Fruit fly (Drosophila melanogaster) whole organism, embryonic: ENCODE results near the gene CG13481.

ENCODE experiments used
- Awh ChIP-seq: fragments of 200-800 bp; sonication (Bioruptor generic); IDR thresholded peaks from 2 replicates; pipeline ENCODE4, ENCODE4 v1.3.6; 2022; ENCODE audit warnings: missing biosample characterization, missing genetic modification characterization
- CG11085 ChIP-seq: fragments of 200-800 bp; sonication (Bioruptor generic); IDR thresholded peaks from 2 replicates; pipeline ENCODE4 v1.3.6; 2022; ENCODE audit warnings: missing biosample characterization, missing genetic modification characterization
- CG12104 ChIP-seq: fragments of 200-800 bp; sonication (Bioruptor generic); optimal IDR thresholded peaks from 3 replicates; lab custom pipeline; 2016; ENCODE audit warnings: missing biosample characterization, missing genetic modification characterization
- CG12155 ChIP-seq: fragments of 200-800 bp; sonication (Bioruptor generic); optimal IDR thresholded peaks from 3 replicates; lab custom pipeline; 2016; ENCODE audit warnings: missing biosample characterization, missing genetic modification characterization
- CG12236 ChIP-seq: fragments of 200-800 bp; sonication (Bioruptor generic); optimal IDR thresholded peaks from 2 replicates; lab custom pipeline; 2016; ENCODE audit warnings: missing biosample characterization, missing genetic modification characterization
- CG12299 ChIP-seq: fragments of 200-800 bp; sonication (Bioruptor generic); optimal IDR thresholded peaks from 2 replicates; lab custom pipeline; 2018; ENCODE audit warnings: missing biosample characterization, mild to moderate bottlenecking, missing genetic modification characterization
- CG12942 ChIP-seq: fragments of 200-800 bp; sonication (Bioruptor generic); optimal IDR thresholded peaks from 3 replicates; lab custom pipeline; 2016; ENCODE audit warnings: missing biosample characterization, missing genetic modification characterization
- CG14667 ChIP-seq: fragments of 200-800 bp; sonication (Bioruptor generic); IDR thresholded peaks from 2 replicates; pipeline ENCODE4 v1.3.6; 2022; ENCODE audit warnings: missing biosample characterization, missing genetic modification characterization
- CG16813 ChIP-seq: fragments of 200-800 bp; sonication (Bioruptor generic); IDR thresholded peaks from 3 replicates; pipeline ENCODE4 v1.3.6; 2022; ENCODE audit warnings: missing biosample characterization, missing genetic modification characterization; ENCODE audit not compliant: partially characterized antibody
- CG18764 ChIP-seq: fragments of 200-800 bp; sonication (Bioruptor generic); optimal IDR thresholded peaks from 3 replicates; lab custom pipeline; 2016; ENCODE audit warnings: missing biosample characterization, missing genetic modification characterization
- CG2678 ChIP-seq: fragments of 200-800 bp; sonication (Bioruptor generic); optimal IDR thresholded peaks from 3 replicates; lab custom pipeline; 2019; ENCODE audit warnings: missing biosample characterization, mild to moderate bottlenecking, missing genetic modification characterization, moderate library complexity
- CG30431 ChIP-seq: fragments of 200-800 bp; sonication (Bioruptor generic); optimal IDR thresholded peaks from 2 replicates; lab custom pipeline; 2017; ENCODE audit warnings: missing biosample characterization, missing genetic modification characterization
- CG32767 ChIP-seq: fragments of 200-800 bp; sonication (Bioruptor generic); IDR thresholded peaks from 2 replicates; pipeline ENCODE4 v1.3.6; 2022; ENCODE audit warnings: missing biosample characterization, missing genetic modification characterization
- CG4730 ChIP-seq: fragments of 200-800 bp; sonication (Bioruptor generic); IDR thresholded peaks from 2 replicates; pipeline ENCODE4 v1.3.6; 2022; ENCODE audit warnings: missing biosample characterization, missing genetic modification characterization
- CG4820 ChIP-seq: fragments of 200-800 bp; sonication (Bioruptor generic); optimal IDR thresholded peaks from 3 replicates; lab custom pipeline; 2016; ENCODE audit warnings: missing biosample characterization, missing genetic modification characterization
- CG7372 ChIP-seq: fragments of 200-800 bp; sonication (Bioruptor generic); IDR thresholded peaks from 2 replicates; pipeline ENCODE4 v1.3.6; 2022; ENCODE audit warnings: missing biosample characterization, missing genetic modification characterization
- CG8359 ChIP-seq: fragments of 200-800 bp; sonication (Bioruptor generic); optimal IDR thresholded peaks from 2 replicates; lab custom pipeline; 2017; ENCODE audit warnings: missing biosample characterization, mild to moderate bottlenecking, missing genetic modification characterization, borderline replicate concordance
- CG8388 ChIP-seq: fragments of 200-800 bp; sonication (Bioruptor generic); optimal IDR thresholded peaks from 2 replicates; lab custom pipeline; 2019; ENCODE audit warnings: missing biosample characterization, mild to moderate bottlenecking, missing genetic modification characterization, moderate library complexity
- CG9797 ChIP-seq: fragments of 200-800 bp; sonication (Bioruptor generic); optimal IDR thresholded peaks from 3 replicates; lab custom pipeline; 2018; ENCODE audit warnings: missing biosample characterization, mild to moderate bottlenecking, missing genetic modification characterization
- CG9932 ChIP-seq: fragments of 200-800 bp; sonication (Bioruptor generic); IDR thresholded peaks from 2 replicates; pipeline ENCODE4 v1.3.6; 2022; ENCODE audit warnings: missing biosample characterization, missing genetic modification characterization
- CHES-1-like ChIP-seq: fragments of 200-800 bp; sonication (Bioruptor generic); optimal IDR thresholded peaks from 2 replicates; lab custom pipeline; 2016; ENCODE audit warnings: missing biosample characterization, missing genetic modification characterization
- Chrac-16 ChIP-seq: fragments of 200-800 bp; sonication (Bioruptor generic); optimal IDR thresholded peaks from 3 replicates; lab custom pipeline; 2016; ENCODE audit warnings: missing biosample characterization, missing genetic modification characterization
- D19B ChIP-seq: fragments of 200-800 bp; sonication (Bioruptor generic); optimal IDR thresholded peaks from 2 replicates; lab custom pipeline; 2017; ENCODE audit warnings: missing biosample characterization, mild to moderate bottlenecking, missing genetic modification characterization
- Dfd ChIP-seq, 2 experiments: fragments of >200 bp; optimal IDR thresholded peaks; 2 replicates each; lab custom pipeline; 2017; ENCODE audit warnings: missing biosample characterization in 2 of 2, missing genetic modification characterization in 2 of 2
- Doc2 ChIP-seq: fragments of 200-800 bp; sonication (Bioruptor generic); IDR thresholded peaks from 2 replicates; pipeline ENCODE4 v1.3.6; 2022; ENCODE audit warnings: missing biosample characterization, missing genetic modification characterization
- H15 ChIP-seq: fragments of 200-800 bp; sonication (Bioruptor generic); IDR thresholded peaks from 3 replicates; pipeline ENCODE4 v1.3.6; 2022; ENCODE audit warnings: missing biosample characterization, missing genetic modification characterization
- Hr51 ChIP-seq, 2 experiments: fragments of 200-800 bp; sonication (Bioruptor generic); optimal IDR thresholded peaks; 2 replicates in 1 of 2; 3 replicates in 1 of 2; lab custom pipeline; 2016 to 2018; ENCODE audit warnings: missing biosample characterization in 2 of 2, missing genetic modification characterization in 2 of 2, mild to moderate bottlenecking in 1 of 2, moderate library complexity in 1 of 2
- MTF-1 ChIP-seq: fragments of 200-800 bp; sonication (Bioruptor generic); optimal IDR thresholded peaks from 2 replicates; lab custom pipeline; 2018; ENCODE audit warnings: missing biosample characterization, mild to moderate bottlenecking, missing genetic modification characterization, borderline replicate concordance
- Oaz ChIP-seq: fragments of 200-800 bp; sonication (Bioruptor generic); IDR thresholded peaks from 2 replicates; pipeline ENCODE4 v1.3.6; 2022; ENCODE audit warnings: missing biosample characterization, missing genetic modification characterization
- Rfx ChIP-seq: fragments of 200-800 bp; sonication (Bioruptor generic); IDR thresholded peaks from 2 replicates; pipeline ENCODE4 v1.3.6; 2022; ENCODE audit warnings: missing biosample characterization, missing genetic modification characterization
- Rx ChIP-seq: fragments of 200-800 bp; sonication (Bioruptor generic); IDR thresholded peaks from 2 replicates; pipeline ENCODE4 v1.3.6; 2022; ENCODE audit warnings: missing biosample characterization, missing genetic modification characterization
- Tbp ChIP-seq: fragments of >200 bp; optimal IDR thresholded peaks from 2 replicates; lab custom pipeline; 2018; ENCODE audit warnings: missing biosample characterization, missing genetic modification characterization
- al ChIP-seq: fragments of 200-800 bp; sonication (Bioruptor generic); IDR thresholded peaks from 2 replicates; pipeline ENCODE4 v1.3.6; 2022; ENCODE audit warnings: missing biosample characterization, missing genetic modification characterization
- ara ChIP-seq: fragments of 200-800 bp; sonication (Bioruptor generic); IDR thresholded peaks from 2 replicates; pipeline ENCODE4 v1.3.6; 2022; ENCODE audit warnings: missing biosample characterization, missing genetic modification characterization
- bab2 ChIP-seq: fragments of 200-800 bp; sonication (Bioruptor generic); optimal IDR thresholded peaks from 2 replicates; lab custom pipeline; 2016; ENCODE audit warnings: missing biosample characterization, missing genetic modification characterization
- bsh ChIP-seq, 2 experiments: fragments of 200-800 bp; sonication (Bioruptor generic); optimal IDR thresholded peaks; 2 replicates each; lab custom pipeline; 2017 to 2018; ENCODE audit warnings: mild to moderate bottlenecking in 2 of 2, missing biosample characterization in 2 of 2, missing genetic modification characterization in 2 of 2, moderate library complexity in 1 of 2
- btn ChIP-seq: fragments of 200-800 bp; sonication (Bioruptor generic); optimal IDR thresholded peaks from 2 replicates; lab custom pipeline; 2016; ENCODE audit warnings: missing biosample characterization, missing genetic modification characterization
- crp ChIP-seq, 2 experiments: fragments of 200-800 bp; sonication (Bioruptor generic); optimal IDR thresholded peaks; 2 replicates in 1 of 2; 3 replicates in 1 of 2; lab custom pipeline; 2017; ENCODE audit warnings: missing biosample characterization in 2 of 2, missing genetic modification characterization in 2 of 2, mild to moderate bottlenecking in 1 of 2, moderate library complexity in 1 of 2
- disco-r ChIP-seq: fragments of 200-800 bp; sonication (Bioruptor generic); optimal IDR thresholded peaks from 2 replicates; lab custom pipeline; 2016; ENCODE audit warnings: missing biosample characterization, missing genetic modification characterization
- dmrt99B ChIP-seq: fragments of 200-800 bp; sonication (Bioruptor generic); optimal IDR thresholded peaks from 2 replicates; lab custom pipeline; 2018; ENCODE audit warnings: missing biosample characterization, mild to moderate bottlenecking, missing genetic modification characterization, moderate library complexity
- eve ChIP-seq, 2 experiments: fragments of >200 bp; optimal IDR thresholded peaks; 2 replicates each; lab custom pipeline; 2017; ENCODE audit warnings: missing biosample characterization in 2 of 2, missing genetic modification characterization in 2 of 2
- ftz-f1 ChIP-seq: fragments of 200-800 bp; sonication (Bioruptor generic); optimal IDR thresholded peaks from 2 replicates; lab custom pipeline; 2016; ENCODE audit warnings: missing biosample characterization, missing genetic modification characterization
- h ChIP-seq: fragments of >200 bp; optimal IDR thresholded peaks from 2 replicates; lab custom pipeline; 2017
- oc ChIP-seq: fragments of 200-800 bp; sonication (Bioruptor generic); optimal IDR thresholded peaks from 2 replicates; lab custom pipeline; 2018; ENCODE audit warnings: missing biosample characterization, mild to moderate bottlenecking, missing genetic modification characterization, moderate library complexity
- peb ChIP-seq: fragments of 200-800 bp; sonication (Bioruptor generic); IDR thresholded peaks from 2 replicates; pipeline ENCODE4 v1.3.6; 2022; ENCODE audit warnings: missing biosample characterization, missing genetic modification characterization
- prd ChIP-seq, 3 experiments: fragments of >200 bp in 2 of 3; fragments of 200-800 bp in 1 of 3; sonication (Bioruptor generic) in 1 of 3; optimal IDR thresholded peaks in 2 of 3; IDR thresholded peaks in 1 of 3; 2 replicates in 2 of 3; 3 replicates in 1 of 3; pipeline versions ENCODE4 v1.3.6 to Lab custom; 2017 to 2022; ENCODE audit warnings: missing biosample characterization in 1 of 3, missing genetic modification characterization in 1 of 3
- sens-2 ChIP-seq: fragments of 200-800 bp; sonication (Bioruptor generic); IDR thresholded peaks from 2 replicates; pipeline ENCODE4 v1.3.6; 2022; ENCODE audit warnings: missing biosample characterization, missing genetic modification characterization
- sim ChIP-seq: fragments of 200-800 bp; sonication (Bioruptor generic); IDR thresholded peaks from 2 replicates; pipeline ENCODE4 v1.3.6; 2022; ENCODE audit warnings: missing biosample characterization, missing genetic modification characterization
- slbo ChIP-seq: fragments of 200-800 bp; sonication (Bioruptor generic); IDR thresholded peaks from 2 replicates; pipeline ENCODE4 v1.3.6; 2022; ENCODE audit warnings: missing biosample characterization, missing genetic modification characterization
- stwl ChIP-seq: fragments of 200-800 bp; sonication (Bioruptor generic); optimal IDR thresholded peaks from 3 replicates; lab custom pipeline; 2018; ENCODE audit warnings: missing biosample characterization, mild to moderate bottlenecking, missing genetic modification characterization, moderate library complexity
- vnd ChIP-seq: fragments of 200-800 bp; sonication (Bioruptor generic); IDR thresholded peaks from 3 replicates; pipeline ENCODE4 v1.3.6; 2022; ENCODE audit warnings: missing biosample characterization, missing genetic modification characterization; ENCODE audit not compliant: partially characterized antibody
- vvl ChIP-seq: fragments of 200-800 bp; sonication (Bioruptor generic); IDR thresholded peaks from 2 replicates; pipeline ENCODE4 v1.3.6; 2022; ENCODE audit warnings: missing biosample characterization, missing genetic modification characterization

The CG13481 gene

dm6 chr3L:14338886-14339285 is 30.6 kb downstream of the CG13481 start (continued):
- TF ChIP-seq MTF-1, result peak; percentile 43
- peak; percentile 69 for TF ChIP-seq disco-r (GFP tag; lab: Kevin White, UChicago)
- TF ChIP-seq h (lab: Kevin White, UChicago), result no peak
- TF ChIP-seq Doc2 (GFP tag; lab: Robert Waterston, UW), result no peak
- TF ChIP-seq sim (GFP tag; lab: Robert Waterston, UW), result no peak
- peak; percentile 73 for TF ChIP-seq sens-2 (GFP tag; lab: Robert Waterston, UW)
- peak; percentile 61 for TF ChIP-seq Rx (GFP tag; lab: Robert Waterston, UW)
- no peak for TF ChIP-seq Dfd (GFP tag; optimal IDR thresholded peaks at IDR 0.05; lab: Kevin White, UChicago)
- no peak for TF ChIP-seq Oaz (GFP tag; lab: Robert Waterston, UW)
- peak; percentile 57 for TF ChIP-seq CHES-1-like (GFP tag; lab: Kevin White, UChicago)
- no peak for TF ChIP-seq CG16813 (GFP tag; lab: Robert Waterston, UW)
- no peak for TF ChIP-seq CG8359 (GFP tag; lab: Kevin White, UChicago)
- TF ChIP-seq CG12104 (GFP tag; lab: Kevin White, UChicago), result peak; percentile 41
- TF ChIP-seq CG30431 (GFP tag; lab: Kevin White, UChicago), result peak; percentile 51
- TF ChIP-seq CG14667, result no peak
- TF ChIP-seq CG11085, result no peak
- TF ChIP-seq Chrac-16 (GFP tag; lab: Kevin White, UChicago), result peak; percentile 65
- TF ChIP-seq CG12942 (GFP tag; lab: Kevin White, UChicago), result peak; percentile 64
- no peak for TF ChIP-seq Tbp (GFP tag; lab: Kevin White, UChicago)
- peak; percentile 38 for TF ChIP-seq btn
- peak; percentile 75 for TF ChIP-seq vvl
- TF ChIP-seq eve (GFP tag; optimal IDR thresholded peaks at IDR 0.05; lab: Kevin White, UChicago), result peak in 1 of 2 experiments; percentile 50
- peak; percentile 72 for TF ChIP-seq slbo (GFP tag; lab: Robert Waterston, UW)
- no peak for TF ChIP-seq prd (optimal IDR thresholded peaks at IDR 0.05; lab: Kevin White, UChicago)
- peak; percentile 86 for TF ChIP-seq prd (GFP tag; IDR thresholded peaks at IDR 0.05; lab: Robert Waterston, UW)
- no peak for TF ChIP-seq stwl (tag; lab: Kevin White, UChicago)
- no peak for TF ChIP-seq Awh (GFP tag; lab: Robert Waterston, UW)
- peak; percentile 45 for TF ChIP-seq CG18764 (GFP tag; lab: Kevin White, UChicago)
- peak; percentile 73 for TF ChIP-seq CG4820
- no peak for TF ChIP-seq H15 (GFP tag; lab: Robert Waterston, UW)
- TF ChIP-seq CG12299 (tag; lab: Kevin White, UChicago), result no peak
- TF ChIP-seq CG4730 (GFP tag; lab: Robert Waterston, UW), result peak; percentile 32; the same call in 1 of the 2 replicates
- TF ChIP-seq CG12236 (GFP tag; lab: Kevin White, UChicago), result peak; percentile 28
- TF ChIP-seq D19B (GFP tag; lab: Kevin White, UChicago), result peak; percentile 8
- peak; percentile 66 for TF ChIP-seq CG8388 (GFP tag; lab: Kevin White, UChicago)
- peak; percentile 68 for TF ChIP-seq bab2
- no peak for TF ChIP-seq crp (GFP tag; optimal IDR thresholded peaks at IDR 0.05; lab: Kevin White, UChicago)
- no peak for TF ChIP-seq peb (GFP tag; lab: Robert Waterston, UW)
- peak; percentile 43 to 63 for TF ChIP-seq Hr51 (GFP tag; optimal IDR thresholded peaks at IDR 0.05; lab: Kevin White, UChicago)
- peak; percentile 39; the same call in 1 of the 2 replicates for TF ChIP-seq CG32767 (GFP tag; lab: Robert Waterston, UW)
- no peak for TF ChIP-seq vnd
- peak; percentile 66 for TF ChIP-seq dmrt99B (tag; lab: Kevin White, UChicago)
- peak; percentile 66 for TF ChIP-seq CG2678 (tag; lab: Kevin White, UChicago)
- TF ChIP-seq CG9797 (GFP tag; lab: Kevin White, UChicago), result no peak
- peak; percentile 71 to 77 for TF ChIP-seq bsh (GFP tag; optimal IDR thresholded peaks at IDR 0.05; lab: Kevin White, UChicago)
- peak; percentile 63 for TF ChIP-seq Rfx
- no peak for TF ChIP-seq CG7372 (GFP tag; lab: Robert Waterston, UW)
- TF ChIP-seq ftz-f1 (GFP tag; lab: Kevin White, UChicago), result no peak
- TF ChIP-seq oc (tag; lab: Kevin White, UChicago), result peak; percentile 34
- TF ChIP-seq CG9932, result peak; percentile 49
- peak; percentile 51 for TF ChIP-seq CG12155 (GFP tag; lab: Kevin White, UChicago)
- TF ChIP-seq ara (GFP tag; lab: Robert Waterston, UW), result peak; percentile 83
- TF ChIP-seq al (GFP tag; lab: Robert Waterston, UW), result no peak
